Worm (Caenorhabditis elegans) whole organism, L1 larva: ENCODE measurements around the gene lelo-4.

ENCODE experiments used
- C04F5.9 ChIP-seq: sonication (generic microtip); optimal IDR thresholded peaks from 2 replicates; lab custom pipeline; 2016; ENCODE audit warnings: missing genetic modification characterization, missing compliant biosample characterization
- C34B4.2 ChIP-seq: sonication (generic microtip); optimal IDR thresholded peaks from 2 replicates; lab custom pipeline; 2017; ENCODE audit warnings: mild to moderate bottlenecking, missing genetic modification characterization, missing compliant biosample characterization
- F16B12.6 ChIP-seq: fragments of 150-350 bp; optimal IDR thresholded peaks from 2 replicates; lab custom pipeline; 2014; ENCODE audit warnings: missing biosample characterization, missing genetic modification characterization
- aha-1 ChIP-seq: fragments of 150-350 bp; optimal IDR thresholded peaks from 2 replicates; lab custom pipeline; 2014; ENCODE audit warnings: missing biosample characterization, missing genetic modification characterization
- ceh-63 ChIP-seq: fragments of 200-800 bp; sonication (Bioruptor generic); optimal IDR thresholded peaks from 2 replicates; lab custom pipeline; 2018; ENCODE audit warnings: mild to moderate bottlenecking, missing genetic modification characterization, missing compliant biosample characterization
- ceh-8 ChIP-seq: fragments of 200-800 bp; sonication (Bioruptor generic); optimal IDR thresholded peaks from 2 replicates; lab custom pipeline; 2018; ENCODE audit warnings: mild to moderate bottlenecking, missing genetic modification characterization, moderate library complexity, missing compliant biosample characterization
- ceh-88 ChIP-seq: fragments of 200-800 bp; sonication (Bioruptor generic); IDR thresholded peaks from 2 replicates; pipeline ENCODE4 v1.3.6; 2022; ENCODE audit warnings: missing genetic modification characterization, missing compliant biosample characterization
- egl-13 ChIP-seq: sonication (generic microtip); optimal IDR thresholded peaks from 2 replicates; lab custom pipeline; 2016; ENCODE audit warnings: missing genotype, missing genetic modification reagents, missing genetic modification characterization, missing compliant biosample characterization
- elt-2 ChIP-seq: sonication (generic microtip); optimal IDR thresholded peaks from 2 replicates; lab custom pipeline; 2016; ENCODE audit warnings: missing genetic modification characterization, mild to moderate bottlenecking, inconsistent platforms, missing compliant biosample characterization, missing genetic modification reagents
- ets-5 ChIP-seq: fragments of 200-800 bp; sonication (Bioruptor generic); IDR thresholded peaks from 2 replicates; pipeline ENCODE4 v1.3.6; 2022; ENCODE audit warnings: missing genetic modification characterization, missing compliant biosample characterization
- hpl-2 ChIP-seq: fragments of 150-350 bp; optimal IDR thresholded peaks from 2 replicates; lab custom pipeline; 2014; ENCODE audit warnings: missing biosample characterization, missing genetic modification reagents, missing genetic modification characterization
- jun-1 ChIP-seq: fragments of 150-350 bp; optimal IDR thresholded peaks from 2 replicates; lab custom pipeline; 2014; ENCODE audit warnings: missing biosample characterization, missing genetic modification reagents, missing genetic modification characterization
- lin-35 ChIP-seq, 2 experiments: fragments of 150-350 bp; optimal IDR thresholded peaks; 2 replicates each; lab custom pipeline; 2014; ENCODE audit warnings: missing biosample characterization in 2 of 2, missing genetic modification characterization in 2 of 2, missing genetic modification reagents in 2 of 2
- lsy-2 ChIP-seq, 2 experiments: fragments of 150-350 bp; optimal IDR thresholded peaks; 2 replicates each; lab custom pipeline; 2014; ENCODE audit warnings: missing biosample characterization in 2 of 2, missing genetic modification characterization in 2 of 2
- mdl-1 ChIP-seq, 2 experiments: fragments of 150-350 bp; optimal IDR thresholded peaks; 2 replicates each; lab custom pipeline; 2014 to 2017; ENCODE audit warnings: missing biosample characterization in 2 of 2, missing genetic modification characterization in 2 of 2, inconsistent platforms in 1 of 2
- mep-1 ChIP-seq: fragments of 150-350 bp; optimal IDR thresholded peaks from 2 replicates; lab custom pipeline; 2014; ENCODE audit warnings: missing biosample characterization, missing genetic modification characterization
- nhr-11 ChIP-seq: fragments of 150-350 bp; optimal IDR thresholded peaks from 2 replicates; lab custom pipeline; 2014; ENCODE audit warnings: missing biosample characterization, missing genetic modification characterization
- nhr-237 ChIP-seq: fragments of 150-350 bp; optimal IDR thresholded peaks from 2 replicates; lab custom pipeline; 2014; ENCODE audit warnings: missing biosample characterization, missing genetic modification characterization
- nhr-47 ChIP-seq: sonication (generic microtip); optimal IDR thresholded peaks from 2 replicates; lab custom pipeline; 2016; ENCODE audit warnings: mild to moderate bottlenecking, missing genetic modification characterization, moderate library complexity, missing compliant biosample characterization
- nhr-71 ChIP-seq: sonication (generic microtip); optimal IDR thresholded peaks from 2 replicates; lab custom pipeline; 2016; ENCODE audit warnings: mild to moderate bottlenecking, missing genetic modification characterization, moderate library complexity, missing compliant biosample characterization
- nhr-77 ChIP-seq: fragments of 150-350 bp; optimal IDR thresholded peaks from 2 replicates; lab custom pipeline; 2014; ENCODE audit warnings: missing biosample characterization, missing genetic modification characterization
- nhr-84 ChIP-seq: sonication (generic microtip); optimal IDR thresholded peaks from 2 replicates; lab custom pipeline; 2017; ENCODE audit warnings: missing biosample characterization, missing genetic modification characterization
- nhr-85 ChIP-seq: sonication (generic microtip); peaks from one replicate; lab custom pipeline; 2016; ENCODE audit warnings: missing genetic modification characterization, inconsistent platforms, missing compliant biosample characterization
- nhr-90 ChIP-seq: sonication (generic microtip); optimal IDR thresholded peaks from 2 replicates; lab custom pipeline; 2016; ENCODE audit warnings: mild to moderate bottlenecking, missing genetic modification characterization, missing compliant biosample characterization; ENCODE audit not compliant: poor library complexity
- skn-1 ChIP-seq: fragments of 150-350 bp; optimal IDR thresholded peaks from 2 replicates; lab custom pipeline; 2014; ENCODE audit warnings: missing biosample characterization, missing genetic modification characterization
- snu-23 ChIP-seq: sonication (generic microtip); optimal IDR thresholded peaks from 2 replicates; lab custom pipeline; 2016; ENCODE audit warnings: missing genetic modification characterization, missing compliant biosample characterization
- sox-4 ChIP-seq: sonication (generic microtip); optimal IDR thresholded peaks from 2 replicates; lab custom pipeline; 2016; ENCODE audit warnings: missing genetic modification characterization, missing compliant biosample characterization
- sup-37 ChIP-seq: fragments of 200-800 bp; sonication (Bioruptor generic); optimal IDR thresholded peaks from 2 replicates; lab custom pipeline; 2018; ENCODE audit warnings: mild to moderate bottlenecking, missing genetic modification characterization, missing compliant biosample characterization
- swsn-7 ChIP-seq: sonication (generic microtip); optimal IDR thresholded peaks from 2 replicates; lab custom pipeline; 2016; ENCODE audit warnings: missing genetic modification characterization, missing compliant biosample characterization
- tlp-1 ChIP-seq: fragments of 150-350 bp; optimal IDR thresholded peaks from 2 replicates; lab custom pipeline; 2014; ENCODE audit warnings: missing biosample characterization, missing genetic modification characterization
- unc-30 ChIP-seq: sonication (generic microtip); optimal IDR thresholded peaks from 2 replicates; lab custom pipeline; 2017; ENCODE audit warnings: missing biosample characterization, missing genetic modification characterization
- xbp-1 ChIP-seq: sonication (generic microtip); optimal IDR thresholded peaks from 2 replicates; lab custom pipeline; 2016; ENCODE audit warnings: missing genetic modification characterization, missing compliant biosample characterization
- ztf-4 ChIP-seq: fragments of 150-350 bp; optimal IDR thresholded peaks from 2 replicates; lab custom pipeline; 2014; ENCODE audit warnings: missing biosample characterization, missing genetic modification characterization

Gene lelo-4

DNA sequence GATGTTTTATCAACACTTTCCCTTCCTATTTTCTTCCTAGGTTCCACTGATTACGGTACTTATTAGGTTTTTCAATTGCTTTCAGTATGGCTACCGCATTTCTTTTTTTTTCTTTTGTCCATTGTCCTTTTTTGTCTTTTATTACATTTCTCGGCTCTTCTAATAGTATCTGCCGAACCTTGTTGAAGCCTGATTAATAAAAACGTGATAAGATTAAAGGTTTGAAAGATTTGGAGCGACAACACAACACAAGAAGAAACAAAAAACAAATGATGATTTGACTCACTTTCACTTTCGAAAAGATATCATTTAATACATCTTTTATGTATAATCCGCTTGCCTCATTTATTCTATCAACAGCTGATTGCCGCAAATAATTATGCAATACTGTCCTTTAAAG is 49.7 kb upstream of the lelo-4 start, which contains the start of gene C25H3.15:
C25H3.15 (plus strand) TSS at position 301 of the 400 bp plus-strand sequence.
- no peak for TF ChIP-seq skn-1 (tag; lab: Kevin White, UChicago)
- TF ChIP-seq aha-1 (tag; lab: Kevin White, UChicago) = no peak
- no peak for TF ChIP-seq nhr-77 (tag; lab: Kevin White, UChicago)
- no peak for TF ChIP-seq C04F5.9
- no peak for TF ChIP-seq F16B12.6
- TF ChIP-seq ceh-8 (GFP tag; lab: Kevin White, UChicago) = no peak
- TF ChIP-seq xbp-1 (tag; lab: Kevin White, UChicago) = no peak
- no peak for TF ChIP-seq nhr-47
- TF ChIP-seq mep-1 (tag; lab: Kevin White, UChicago) = no peak

DNA sequence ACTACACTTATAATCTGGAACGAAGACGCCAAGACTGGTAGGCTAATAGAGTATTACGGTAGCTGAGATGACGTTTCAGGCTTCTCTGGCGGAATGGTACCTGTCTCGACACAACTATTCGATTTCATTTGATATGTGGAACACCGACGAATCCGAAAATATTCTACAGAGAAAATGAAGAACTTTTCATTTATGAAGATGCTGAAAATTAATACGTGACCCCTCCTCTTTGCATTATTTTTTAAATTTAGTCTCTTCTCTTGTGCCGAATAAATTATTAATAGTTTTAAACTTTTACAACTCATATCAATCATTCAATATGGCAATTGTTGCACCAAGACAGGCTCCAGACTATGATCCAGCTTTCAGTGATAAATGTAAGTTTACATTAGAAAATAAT is 48.7 kb upstream of the lelo-4 start, which contains the start of gene C25H3.16:
C25H3.16 (plus strand) TSS at position 301 of the 400 bp plus-strand sequence.
- TF ChIP-seq ets-5 (no peak), F16B12.6 (no peak), lsy-2 (tag; optimal IDR thresholded peaks at IDR 0.05; lab: Kevin White, UChicago) (no peak), nhr-85 (tag; lab: Kevin White, UChicago) (no peak), nhr-90 (tag; lab: Kevin White, UChicago) (no peak), sup-37 (GFP tag; lab: Kevin White, UChicago) (no peak), ztf-4 (tag; lab: Kevin White, UChicago) (no peak), sox-4 (tag; lab: Kevin White, UChicago) (no peak), tlp-1 (no peak), nhr-11 (tag; lab: Kevin White, UChicago) (no peak), hpl-2 (GFP tag; lab: Kevin White, UChicago) (no peak), unc-30 (tag; lab: Kevin White, UChicago) (no peak)

DNA sequence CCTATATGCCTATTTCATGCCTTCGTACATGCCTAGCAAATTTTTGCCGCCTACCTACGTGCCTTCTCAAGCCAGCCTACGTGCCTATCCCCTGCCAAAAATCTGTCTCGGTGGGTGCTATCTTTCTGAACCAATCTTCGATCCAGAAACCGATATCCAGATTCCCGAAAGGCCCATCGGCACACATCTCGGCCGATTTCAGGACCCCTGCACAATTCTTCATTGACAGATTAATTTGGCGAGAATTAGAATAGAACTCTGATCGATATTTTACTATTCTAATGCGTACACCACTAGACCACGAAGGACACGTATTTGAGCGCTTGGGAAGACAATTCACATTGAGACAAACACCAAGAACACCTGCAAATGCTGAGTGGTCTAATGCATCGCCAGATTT is 47.2 kb upstream of the lelo-4 start:
- TF ChIP-seq swsn-7 (tag; lab: Kevin White, UChicago) (no peak), mep-1 (tag; lab: Kevin White, UChicago) (no peak)

DNA sequence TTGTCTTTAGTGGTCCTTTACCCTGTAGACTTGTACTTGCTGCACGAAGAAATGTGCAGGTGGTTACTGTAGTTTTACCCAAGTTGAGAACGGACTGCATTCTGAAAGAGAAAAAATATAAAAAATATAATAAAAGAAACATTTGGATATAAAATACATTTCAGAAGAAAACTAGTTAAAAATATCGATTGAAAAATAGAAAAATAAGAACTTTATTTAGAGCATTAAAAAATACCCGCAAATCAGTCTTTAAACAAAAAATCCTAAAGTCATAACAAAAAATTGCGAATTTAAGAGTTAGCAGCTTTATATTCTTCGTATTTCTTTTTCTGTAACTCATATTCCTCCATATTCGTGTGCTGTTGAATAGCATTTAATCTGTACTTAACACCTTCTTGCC is 45.9 kb upstream of the lelo-4 start, which contains the start of gene C25H3.7:
C25H3.7 (minus strand) TSS at position 101 of the 400 bp plus-strand sequence.
- TF ChIP-seq nhr-237 (no peak), egl-13 (no peak), elt-2 (no peak), jun-1 (tag; lab: Kevin White, UChicago) (no peak), ceh-88 (no peak), nhr-71 (tag; lab: Kevin White, UChicago) (no peak), nhr-47 (no peak), ceh-63 (GFP tag; lab: Kevin White, UChicago) (no peak), mdl-1 (tag; optimal IDR thresholded peaks at IDR 0.05; lab: Kevin White, UChicago) (no peak)
- TF ChIP-seq, all 84 proteins: peak for 0

DNA sequence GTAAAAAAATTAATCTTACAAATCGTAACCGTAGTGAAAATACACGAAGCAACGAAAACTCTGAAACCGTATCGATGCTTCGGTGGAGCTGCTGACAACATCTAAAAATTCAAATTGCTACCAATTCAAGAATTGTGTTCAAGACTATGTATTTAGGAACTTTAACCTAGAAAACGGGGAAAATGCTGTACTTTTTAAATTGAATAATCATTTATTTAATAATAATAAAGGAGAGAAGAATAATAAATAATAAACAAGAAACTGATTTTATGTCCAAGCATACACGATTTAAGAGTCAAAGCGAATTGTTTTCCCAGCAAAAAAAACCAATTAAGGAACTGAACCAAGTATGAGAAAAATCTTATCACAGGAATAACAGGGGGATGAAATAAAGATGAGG is 45.1 kb upstream of the lelo-4 start, which contains the start of gene C25H3.17:
C25H3.17 (minus strand) TSS at position 101 of the 400 bp plus-strand sequence.
- TF ChIP-seq snu-23 (GFP tag; lab: Kevin White, UChicago) = no peak

DNA sequence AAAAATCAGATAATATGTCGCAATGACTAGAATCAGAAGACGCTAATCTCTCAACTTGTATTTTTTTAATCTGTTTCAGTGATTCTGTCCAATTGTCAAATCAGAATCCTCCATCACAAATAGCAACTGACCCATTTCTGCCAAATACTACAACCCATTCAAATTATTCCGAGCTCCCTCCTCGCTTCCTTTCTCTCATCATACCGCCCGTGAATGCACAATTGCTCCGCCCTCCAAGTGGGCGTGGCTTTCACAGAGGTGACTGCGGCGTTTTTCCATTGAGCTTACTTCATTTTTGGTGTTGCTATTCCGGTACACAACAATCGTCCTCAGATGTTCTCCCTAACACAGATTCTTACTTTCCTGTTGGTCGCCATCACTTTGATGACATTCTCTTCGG is 34.0 kb upstream of the lelo-4 start, which contains the start of gene flp-27:
flp-27 (plus strand) TSS at position 301 of the 400 bp plus-strand sequence.
- TF ChIP-seq C34B4.2 (tag; lab: Kevin White, UChicago) (no peak), nhr-84 (tag; lab: Kevin White, UChicago) (no peak), lin-35 (GFP tag; optimal IDR thresholded peaks at IDR 0.05; lab: Kevin White, UChicago) (no peak)
- TF ChIP-seq, all 84 proteins: peak for 0
